Worm (Caenorhabditis elegans) whole organism, late embryonic: ENCODE measurements around the gene Y43F8C.16.
"Not testable (repeated sequence)": the region's sequence is repeated elsewhere in the genome, so short reads cannot be mapped to it uniquely, and the experiment has no call there.

Experiments used
- K02D7.2 ChIP-seq: sonication (generic microtip); optimal IDR thresholded peaks from 2 replicates; lab custom pipeline; 2017; ENCODE audit warnings: mild to moderate bottlenecking, missing genetic modification characterization, missing compliant biosample characterization
- T23F11.4 ChIP-seq: fragments of 200-800 bp; sonication (Bioruptor generic); optimal IDR thresholded peaks from 2 replicates; lab custom pipeline; 2018; ENCODE audit warnings: mild to moderate bottlenecking, missing genetic modification characterization, missing compliant biosample characterization
- Y22D7AL.16 ChIP-seq: sonication (generic microtip); optimal IDR thresholded peaks from 2 replicates; lab custom pipeline; 2016; ENCODE audit warnings: missing genetic modification characterization, missing compliant biosample characterization
- ahr-1 ChIP-seq: sonication (generic microtip); optimal IDR thresholded peaks from 2 replicates; lab custom pipeline; 2016; ENCODE audit warnings: missing genetic modification characterization, missing compliant biosample characterization
- ama-1 ChIP-seq: fragments of 150-350 bp; optimal IDR thresholded peaks from 2 replicates; lab custom pipeline; 2014
- ceh-14 ChIP-seq: sonication (generic microtip); optimal IDR thresholded peaks from 2 replicates; lab custom pipeline; 2016; ENCODE audit warnings: missing genotype, missing genetic modification characterization, missing compliant biosample characterization
- ceh-18 ChIP-seq: sonication (generic microtip); optimal IDR thresholded peaks from 2 replicates; lab custom pipeline; 2016; ENCODE audit warnings: missing genetic modification characterization, missing compliant biosample characterization
- ceh-19 ChIP-seq: fragments of 200-800 bp; sonication (Bioruptor generic); optimal IDR thresholded peaks from 2 replicates; lab custom pipeline; 2018; ENCODE audit warnings: mild to moderate bottlenecking, missing genetic modification characterization, missing compliant biosample characterization
- ceh-2 ChIP-seq: sonication (generic microtip); optimal IDR thresholded peaks from 2 replicates; lab custom pipeline; 2016; ENCODE audit warnings: missing genotype, missing genetic modification characterization, missing compliant biosample characterization
- ceh-30 ChIP-seq: fragments of 150-350 bp; optimal IDR thresholded peaks from 2 replicates; lab custom pipeline; 2014; ENCODE audit warnings: missing biosample characterization, missing genetic modification characterization
- ceh-31 ChIP-seq: sonication (generic microtip); optimal IDR thresholded peaks from 2 replicates; lab custom pipeline; 2016; ENCODE audit warnings: missing genetic modification characterization, missing compliant biosample characterization
- ceh-34 ChIP-seq: sonication (generic microtip); optimal IDR thresholded peaks from 2 replicates; lab custom pipeline; 2016; ENCODE audit warnings: mild to moderate bottlenecking, missing genetic modification characterization, missing compliant biosample characterization
- dmd-4 ChIP-seq: sonication (generic microtip); optimal IDR thresholded peaks from 2 replicates; lab custom pipeline; 2016; ENCODE audit warnings: borderline replicate concordance, missing genetic modification characterization, missing compliant biosample characterization
- dve-1 ChIP-seq: sonication (generic microtip); optimal IDR thresholded peaks from 2 replicates; lab custom pipeline; 2017; ENCODE audit warnings: antibody characterized with exemption, mild to moderate bottlenecking, missing genetic modification characterization, missing compliant biosample characterization
- eyg-1 ChIP-seq: sonication (generic microtip); optimal IDR thresholded peaks from 2 replicates; lab custom pipeline; 2016; ENCODE audit warnings: missing genotype, missing genetic modification characterization, missing compliant biosample characterization
- fax-1 ChIP-seq: sonication (generic microtip); optimal IDR thresholded peaks from 2 replicates; lab custom pipeline; 2016; ENCODE audit warnings: missing genotype, missing genetic modification characterization, missing compliant biosample characterization
- hlh-15 ChIP-seq: sonication (generic microtip); optimal IDR thresholded peaks from 2 replicates; lab custom pipeline; 2016; ENCODE audit warnings: missing genetic modification characterization, missing compliant biosample characterization
- hlh-8 ChIP-seq: sonication (generic microtip); optimal IDR thresholded peaks from 2 replicates; lab custom pipeline; 2016; ENCODE audit warnings: missing genotype, missing genetic modification characterization, missing compliant biosample characterization
- lim-6 ChIP-seq: sonication (generic microtip); optimal IDR thresholded peaks from 2 replicates; lab custom pipeline; 2016; ENCODE audit warnings: missing genetic modification characterization, missing compliant biosample characterization
- mec-3 ChIP-seq: sonication (generic microtip); optimal IDR thresholded peaks from 2 replicates; lab custom pipeline; 2016; ENCODE audit warnings: borderline replicate concordance, missing genetic modification characterization, missing compliant biosample characterization
- nhr-232 ChIP-seq: sonication (generic microtip); optimal IDR thresholded peaks from 2 replicates; lab custom pipeline; 2016; ENCODE audit warnings: missing genetic modification characterization, missing compliant biosample characterization
- npax-4 ChIP-seq: sonication (generic microtip); optimal IDR thresholded peaks from 2 replicates; lab custom pipeline; 2016; ENCODE audit warnings: missing genetic modification characterization, missing compliant biosample characterization
- odd-2 ChIP-seq: sonication (generic microtip); optimal IDR thresholded peaks from 2 replicates; lab custom pipeline; 2017; ENCODE audit warnings: antibody characterized with exemption, mild to moderate bottlenecking, missing genetic modification characterization, missing compliant biosample characterization
- pat-9 ChIP-seq: fragments of 200-800 bp; sonication (Bioruptor generic); optimal IDR thresholded peaks from 2 replicates; lab custom pipeline; 2018; ENCODE audit warnings: mild to moderate bottlenecking, missing genetic modification characterization, moderate library complexity, missing compliant biosample characterization
- pax-1 ChIP-seq: fragments of 150-350 bp; optimal IDR thresholded peaks from 2 replicates; lab custom pipeline; 2014; ENCODE audit warnings: missing biosample characterization, missing genetic modification characterization
- pha-2 ChIP-seq: sonication (generic microtip); optimal IDR thresholded peaks from 2 replicates; lab custom pipeline; 2017; ENCODE audit warnings: mild to moderate bottlenecking, missing genetic modification characterization, missing compliant biosample characterization
- sdc-2 ChIP-seq: sonication (generic microtip); optimal IDR thresholded peaks from 2 replicates; lab custom pipeline; 2016; ENCODE audit warnings: missing genotype, missing genetic modification characterization, missing compliant biosample characterization
- sox-2 ChIP-seq: fragments of 200-800 bp; sonication (Bioruptor generic); IDR thresholded peaks from 2 replicates; pipeline ENCODE4 v1.3.6; 2022; ENCODE audit warnings: missing genetic modification reagents, missing genetic modification characterization, missing compliant biosample characterization
- tbx-2 ChIP-seq: sonication (generic microtip); optimal IDR thresholded peaks from 2 replicates; lab custom pipeline; 2016; ENCODE audit warnings: missing genetic modification characterization, missing compliant biosample characterization
- unc-3 ChIP-seq, 2 experiments: fragments of 200-800 bp in 1 of 2; sonication (Bioruptor generic) in 1 of 2; sonication (generic microtip) in 1 of 2; conservative IDR thresholded peaks in 1 of 2; optimal IDR thresholded peaks in 1 of 2; 2 replicates each; pipeline versions ENCODE4 v1.3.6 to Lab custom; 2016 to 2022; ENCODE audit warnings: missing compliant biosample characterization in 2 of 2, missing genetic modification characterization in 2 of 2, missing genetic modification reagents in 1 of 2
- unc-42 ChIP-seq: sonication (generic microtip); optimal IDR thresholded peaks from 2 replicates; lab custom pipeline; 2016; ENCODE audit warnings: missing genotype, missing genetic modification characterization, missing compliant biosample characterization
- unc-55 ChIP-seq: sonication (generic microtip); optimal IDR thresholded peaks from 2 replicates; lab custom pipeline; 2017; ENCODE audit warnings: missing biosample characterization, missing genetic modification reagents, missing genetic modification characterization
- zip-5 ChIP-seq: sonication (generic microtip); optimal IDR thresholded peaks from 2 replicates; lab custom pipeline; 2016; ENCODE audit warnings: missing genetic modification characterization, missing compliant biosample characterization
- ztf-16 ChIP-seq: sonication (generic microtip); optimal IDR thresholded peaks from 2 replicates; lab custom pipeline; 2017; ENCODE audit warnings: missing genetic modification characterization, missing compliant biosample characterization

Y43F8C.16 gene

ce11 chrV:19717933-19718332, 2.6 kb upstream of the Y43F8C.16 start:
- TF ChIP-seq tbx-2 (tag; lab: Kevin White, UChicago) (no peak), ceh-18 (tag; lab: Kevin White, UChicago) (no peak), ceh-31 (tag; lab: Kevin White, UChicago) (no peak), pha-2 (tag; lab: Kevin White, UChicago) (no peak), pat-9 (tag; lab: Kevin White, UChicago) (no peak), unc-55 (GFP tag; lab: Kevin White, UChicago) (peak; percentile 91), dve-1 (no peak), Y22D7AL.16 (tag; lab: Kevin White, UChicago) (no peak)
- TF ChIP-seq, all 69 proteins: peak for 1

ce11 chrV:19715847-19716246, 528 bp upstream of the Y43F8C.16 start, which contains the start of gene Y43F8C.17:
Gene Y43F8C.17, plus strand, starts transcription at chrV:19716147.
- TF ChIP-seq K02D7.2 (tag; lab: Kevin White, UChicago) (no peak), hlh-15 (tag; lab: Kevin White, UChicago) (no peak), odd-2 (no peak), zip-5 (no peak), unc-3 (GFP tag; conservative IDR thresholded peaks at IDR 0.05; lab: Robert Waterston, UW) (no peak), unc-3 (tag; optimal IDR thresholded peaks at IDR 0.05; lab: Kevin White, UChicago) (no peak), hlh-8 (no peak), ama-1 (lab: Kevin White, UChicago) (no peak), unc-55 (GFP tag; lab: Kevin White, UChicago) (no peak), mec-3 (tag; lab: Kevin White, UChicago) (no peak), T23F11.4 (no peak), unc-42 (tag; lab: Kevin White, UChicago) (no peak), pha-2 (tag; lab: Kevin White, UChicago) (no peak), ceh-31 (tag; lab: Kevin White, UChicago) (no peak), dve-1 (no peak), npax-4 (tag; lab: Kevin White, UChicago) (no peak)

- not testable (repeated sequence) for TF ChIP-seq ceh-2; dmd-4 (tag; lab: Kevin White, UChicago); sox-2 (GFP tag; lab: Robert Waterston, UW)
Measured at ce11 chrV:19711646-19712045, 3.7 kb downstream of the Y43F8C.16 start, which contains the start of gene Y43F8C.23. Gene Y43F8C.23, minus strand, starts transcription at chrV:19711746.

- not testable (repeated sequence) for TF ChIP-seq odd-2; sdc-2; ztf-16 (tag; lab: Kevin White, UChicago)
Measured at ce11 chrV:19710514-19710913, 4.8 kb downstream of the Y43F8C.16 start, which contains the start of gene Y43F8C.15. Gene Y43F8C.15, minus strand, starts transcription at chrV:19710614.

ce11 chrV:19708849-19709248, 6.5 kb downstream of the Y43F8C.16 start, which contains the start of gene srv-3:
Gene srv-3, minus strand, starts transcription at chrV:19708949.
- TF ChIP-seq ceh-34 (no peak), eyg-1 (tag; lab: Kevin White, UChicago) (no peak), lim-6 (tag; lab: Kevin White, UChicago) (no peak), fax-1 (tag; lab: Kevin White, UChicago) (no peak), sdc-2 (no peak), ceh-30 (no peak), pax-1 (tag; lab: Kevin White, UChicago) (no peak), K02D7.2 (tag; lab: Kevin White, UChicago) (no peak), ceh-19 (no peak), dve-1 (no peak), ahr-1 (tag; lab: Kevin White, UChicago) (no peak), nhr-232 (tag; lab: Kevin White, UChicago) (no peak), unc-3 (GFP tag; conservative IDR thresholded peaks at IDR 0.05; lab: Robert Waterston, UW) (no peak), unc-3 (tag; optimal IDR thresholded peaks at IDR 0.05; lab: Kevin White, UChicago) (no peak), ceh-14 (tag; lab: Kevin White, UChicago) (no peak)
- TF ChIP-seq, all 69 proteins: peak for 0
